Worm (Caenorhabditis elegans) whole organism, L3 larva: ENCODE data around the gene C14E2.3.

Experiments used
- aly-2 ChIP-seq: fragments of 150-350 bp; optimal IDR thresholded peaks from 2 replicates; lab custom pipeline; 2014; ENCODE audit warnings: missing biosample characterization, missing genetic modification characterization
- ama-1 ChIP-seq: fragments of 150-350 bp; optimal IDR thresholded peaks from 2 replicates; lab custom pipeline; 2018
- ceh-28 ChIP-seq: fragments of 150-350 bp; optimal IDR thresholded peaks from 2 replicates; lab custom pipeline; 2014; ENCODE audit warnings: missing biosample characterization, missing genetic modification reagents, missing genetic modification characterization
- ceh-82 ChIP-seq: fragments of 150-350 bp; optimal IDR thresholded peaks from 2 replicates; lab custom pipeline; 2014; ENCODE audit warnings: missing biosample characterization, missing genetic modification characterization
- ceh-9 ChIP-seq: sonication (generic microtip); optimal IDR thresholded peaks from 2 replicates; lab custom pipeline; 2018; ENCODE audit warnings: missing biosample characterization, missing genetic modification characterization
- daf-12 ChIP-seq: fragments of 150-350 bp; optimal IDR thresholded peaks from 2 replicates; lab custom pipeline; 2014; ENCODE audit warnings: missing biosample characterization, missing genetic modification reagents, missing genetic modification characterization
- egl-27 ChIP-seq: sonication (generic microtip); optimal IDR thresholded peaks from 4 replicates; lab custom pipeline; 2017; ENCODE audit warnings: missing biosample characterization, missing genetic modification reagents, missing genetic modification characterization
- egl-5 ChIP-seq: fragments of 150-350 bp; optimal IDR thresholded peaks from 2 replicates; lab custom pipeline; 2017; ENCODE audit warnings: missing biosample characterization, missing genetic modification reagents, missing genetic modification characterization, inconsistent platforms
- elt-1 ChIP-seq: fragments of 150-350 bp; optimal IDR thresholded peaks from 2 replicates; lab custom pipeline; 2014; ENCODE audit warnings: missing biosample characterization, missing genetic modification characterization
- elt-2 ChIP-seq: sonication (generic microtip); optimal IDR thresholded peaks from 2 replicates; lab custom pipeline; 2016; ENCODE audit warnings: missing genetic modification reagents, mild to moderate bottlenecking, missing genetic modification characterization, missing compliant biosample characterization
- elt-3 ChIP-seq, 3 experiments: fragments of 150-350 bp in 1 of 3; sonication (generic microtip) in 2 of 3; optimal IDR thresholded peaks; 2 replicates in 2 of 3; 4 replicates in 1 of 3; lab custom pipeline; 2014 to 2017; ENCODE audit warnings: missing biosample characterization in 3 of 3, missing genetic modification characterization in 3 of 3
- fkh-10 ChIP-seq: sonication (generic microtip); optimal IDR thresholded peaks from 2 replicates; lab custom pipeline; 2017; ENCODE audit warnings: missing biosample characterization, missing genetic modification reagents, missing genetic modification characterization
- fos-1 ChIP-seq: fragments of 150-350 bp; optimal IDR thresholded peaks from 2 replicates; lab custom pipeline; 2014; ENCODE audit warnings: missing biosample characterization, missing genetic modification characterization
- hmg-11 ChIP-seq: sonication (generic microtip); optimal IDR thresholded peaks from 2 replicates; lab custom pipeline; 2016; ENCODE audit warnings: missing genetic modification characterization, missing compliant biosample characterization
- jun-1 ChIP-seq: fragments of 150-350 bp; optimal IDR thresholded peaks from 2 replicates; lab custom pipeline; 2014; ENCODE audit warnings: missing biosample characterization, missing genetic modification reagents, missing genetic modification characterization
- lin-15B ChIP-seq: fragments of 150-350 bp; optimal IDR thresholded peaks from 2 replicates; lab custom pipeline; 2014; ENCODE audit warnings: missing biosample characterization, missing genetic modification characterization
- lin-39 ChIP-seq: fragments of 150-350 bp; optimal IDR thresholded peaks from 2 replicates; lab custom pipeline; 2018; ENCODE audit warnings: missing biosample characterization, missing genetic modification reagents, missing genetic modification characterization
- lsy-12 ChIP-seq: sonication (generic microtip); optimal IDR thresholded peaks from 2 replicates; lab custom pipeline; 2016; ENCODE audit warnings: mild to moderate bottlenecking, missing genetic modification characterization, missing compliant biosample characterization
- mdl-1 ChIP-seq: fragments of 150-350 bp; optimal IDR thresholded peaks from 2 replicates; lab custom pipeline; 2014; ENCODE audit warnings: missing biosample characterization, missing genetic modification characterization
- mml-1 ChIP-seq: fragments of 150-350 bp; sonication (generic microtip); optimal IDR thresholded peaks from 3 replicates; lab custom pipeline; 2014; ENCODE audit warnings: missing biosample characterization, missing genetic modification characterization
- nfya-1 ChIP-seq: sonication (generic microtip); optimal IDR thresholded peaks from 2 replicates; lab custom pipeline; 2017; ENCODE audit warnings: missing genetic modification characterization, mild to moderate bottlenecking, missing compliant biosample characterization, antibody characterized with exemption, moderate library complexity; ENCODE audit not compliant: insufficient read depth
- nhr-12 ChIP-seq: fragments of 150-350 bp; optimal IDR thresholded peaks from 2 replicates; lab custom pipeline; 2014; ENCODE audit warnings: missing biosample characterization, missing genetic modification characterization
- nhr-23 ChIP-seq: fragments of 150-350 bp; optimal IDR thresholded peaks from 2 replicates; lab custom pipeline; 2014; ENCODE audit warnings: missing biosample characterization, missing genetic modification reagents, missing genetic modification characterization
- nhr-237 ChIP-seq: fragments of 150-350 bp; optimal IDR thresholded peaks from 2 replicates; lab custom pipeline; 2014; ENCODE audit warnings: missing biosample characterization, missing genetic modification characterization
- nhr-25 ChIP-seq: sonication (generic microtip); optimal IDR thresholded peaks from 2 replicates; lab custom pipeline; 2017; ENCODE audit warnings: missing biosample characterization, missing genetic modification characterization
- nhr-28 ChIP-seq: fragments of 150-350 bp; optimal IDR thresholded peaks from 2 replicates; lab custom pipeline; 2014; ENCODE audit warnings: missing biosample characterization, missing genetic modification characterization
- nhr-76 ChIP-seq: fragments of 150-350 bp; sonication (generic microtip); optimal IDR thresholded peaks from 5 replicates; lab custom pipeline; 2014; ENCODE audit warnings: missing biosample characterization, missing genetic modification characterization
- nhr-77 ChIP-seq: fragments of 150-350 bp; optimal IDR thresholded peaks from 2 replicates; lab custom pipeline; 2014; ENCODE audit warnings: missing biosample characterization, missing genetic modification characterization
- pha-4 ChIP-seq: fragments of 150-350 bp; optimal IDR thresholded peaks from 2 replicates; lab custom pipeline; 2014; ENCODE audit warnings: missing biosample characterization, missing genetic modification reagents, missing genetic modification characterization
- sea-2 ChIP-seq: fragments of 150-350 bp; sonication (generic microtip); optimal IDR thresholded peaks from 4 replicates; lab custom pipeline; 2014; ENCODE audit warnings: missing biosample characterization, missing genetic modification reagents, missing genetic modification characterization
- skn-1 ChIP-seq: fragments of 150-350 bp; optimal IDR thresholded peaks from 2 replicates; lab custom pipeline; 2014; ENCODE audit warnings: missing biosample characterization, missing genetic modification characterization
- snpc-4 ChIP-seq: fragments of 150-350 bp; optimal IDR thresholded peaks from 2 replicates; lab custom pipeline; 2014; ENCODE audit warnings: missing biosample characterization, missing genetic modification characterization
- unc-39 ChIP-seq: sonication (generic microtip); optimal IDR thresholded peaks from 4 replicates; lab custom pipeline; 2017; ENCODE audit warnings: missing biosample characterization, missing genetic modification characterization
- unc-62 ChIP-seq: fragments of 150-350 bp; sonication (generic microtip); optimal IDR thresholded peaks from 4 replicates; lab custom pipeline; 2014; ENCODE audit warnings: missing biosample characterization, missing genetic modification reagents, missing genetic modification characterization
- ztf-4 ChIP-seq: fragments of 150-350 bp; optimal IDR thresholded peaks from 2 replicates; lab custom pipeline; 2014; ENCODE audit warnings: missing biosample characterization, missing genetic modification characterization

The C14E2.3 gene

DNA sequence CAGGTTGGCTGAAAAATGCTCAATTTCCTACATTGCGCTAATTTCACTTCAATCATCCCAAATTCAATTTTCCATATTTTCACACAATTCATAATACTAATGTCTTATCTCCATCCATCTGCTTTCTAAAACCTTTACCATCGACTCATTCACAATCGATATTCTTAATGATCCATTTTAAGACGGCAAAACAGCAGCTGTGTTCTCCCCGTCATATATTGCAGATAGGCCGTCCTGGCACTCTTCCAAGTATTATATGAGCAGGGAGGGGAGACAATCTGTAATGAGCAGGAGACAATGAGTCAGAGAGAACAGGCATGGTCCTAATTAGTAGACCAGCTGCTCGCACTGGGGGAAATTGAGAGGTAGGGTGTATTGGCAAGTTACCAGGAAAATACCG lies 46.4 kb upstream of the C14E2.3 start:
- no peak for TF ChIP-seq ama-1 (lab: Kevin White, UChicago)
- TF ChIP-seq unc-39 (tag; lab: Kevin White, UChicago): no peak
- TF ChIP-seq skn-1 (tag; lab: Kevin White, UChicago): no peak
- no peak for TF ChIP-seq unc-62 (GFP tag; lab: Kevin White, UChicago)
- TF ChIP-seq aly-2 (tag; lab: Kevin White, UChicago): no peak
- no peak for TF ChIP-seq egl-5
- TF ChIP-seq mml-1 (tag; lab: Kevin White, UChicago): no peak
- TF ChIP-seq nhr-25 (tag; lab: Kevin White, UChicago): no peak
- no peak for TF ChIP-seq nhr-77 (tag; lab: Kevin White, UChicago)
- no peak for TF ChIP-seq ceh-9 (tag; lab: Kevin White, UChicago)
- no peak for TF ChIP-seq daf-12 (tag; lab: Kevin White, UChicago)
- TF ChIP-seq elt-3 (tag; optimal IDR thresholded peaks at IDR 0.05; lab: Kevin White, UChicago): no peak
- TF ChIP-seq nhr-237 (tag; lab: Kevin White, UChicago): no peak
- no peak for TF ChIP-seq lin-15B (tag; lab: Kevin White, UChicago)
- TF ChIP-seq nhr-28 (tag; lab: Kevin White, UChicago): no peak
- no peak for TF ChIP-seq fos-1 (tag; lab: Kevin White, UChicago)
- TF ChIP-seq ceh-28 (tag; lab: Kevin White, UChicago): no peak

DNA sequence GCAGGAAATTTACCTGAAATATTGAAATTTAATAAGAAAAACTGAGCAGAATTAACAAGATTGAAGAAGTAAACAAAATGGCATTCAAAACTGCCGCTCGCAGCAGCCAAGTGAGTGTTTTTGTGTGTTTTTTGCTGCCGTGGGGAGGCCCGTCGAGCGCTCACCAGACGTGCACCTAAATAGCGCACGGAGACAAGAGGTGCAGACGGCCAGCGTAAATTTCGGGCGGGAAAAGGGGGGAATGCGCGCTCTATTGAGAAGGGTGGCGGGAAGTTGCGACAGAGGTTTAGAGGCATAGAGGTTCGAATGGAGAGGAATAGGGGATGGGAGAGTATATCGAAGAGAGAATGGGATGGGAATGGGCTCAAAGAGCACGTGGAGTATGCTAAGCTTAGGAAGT lies 44.8 kb upstream of the C14E2.3 start, which contains the start of gene ceh-39:
TSS of gene ceh-39 (minus strand) at position 13 of the 400 bp plus-strand sequence.
- TF ChIP-seq elt-1 (tag; lab: Kevin White, UChicago): peak; percentile 2
- peak; percentile 88 for TF ChIP-seq lin-15B (tag; lab: Kevin White, UChicago)
- TF ChIP-seq lin-39 (tag; lab: Kevin White, UChicago): peak; percentile 72
- TF ChIP-seq ceh-82 (tag; lab: Kevin White, UChicago): no peak
- peak; percentile 78 for TF ChIP-seq nfya-1
- no peak for TF ChIP-seq nhr-76 (tag; lab: Kevin White, UChicago)
- TF ChIP-seq egl-5: peak; percentile 26
- no peak for TF ChIP-seq sea-2 (GFP tag; lab: Kevin White, UChicago)
- peak; percentile 50 for TF ChIP-seq skn-1 (tag; lab: Kevin White, UChicago)
- peak; percentile 64 for TF ChIP-seq hmg-11
- TF ChIP-seq fkh-10: peak; percentile 38
- TF ChIP-seq snpc-4 (tag; lab: Kevin White, UChicago): peak; percentile 36
- no peak for TF ChIP-seq ztf-4 (tag; lab: Kevin White, UChicago)
- peak; percentile 65 for TF ChIP-seq lsy-12 (tag; lab: Kevin White, UChicago)
- TF ChIP-seq jun-1 (tag; lab: Kevin White, UChicago): peak; percentile 14
- peak; percentile 65 for TF ChIP-seq pha-4 (tag; lab: Kevin White, UChicago)
- TF ChIP-seq nhr-12: no peak

DNA sequence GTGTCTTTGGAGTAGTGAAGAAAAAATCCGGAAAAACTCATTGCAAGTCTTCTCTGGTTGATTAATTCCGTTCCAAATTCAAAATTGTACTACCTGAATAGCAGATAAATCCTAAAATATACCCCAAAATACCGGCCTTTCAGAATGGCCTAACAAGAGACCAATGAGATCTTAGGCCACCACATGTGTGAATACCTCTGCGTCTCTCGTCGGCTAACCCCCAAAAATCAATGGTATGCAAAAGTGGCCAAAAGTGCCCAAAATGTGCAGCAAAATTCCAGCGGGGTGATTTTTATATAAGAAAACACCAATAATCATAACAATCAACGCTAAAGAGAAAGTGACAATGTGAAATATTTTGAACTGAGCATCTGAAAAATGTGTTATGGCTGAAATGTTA lies 42.3 kb upstream of the C14E2.3 start, which contains the start of gene T26C11.9:
TSS of gene T26C11.9 (minus strand) at position 254 of the 400 bp plus-strand sequence.
- TF ChIP-seq nhr-23 (tag; lab: Kevin White, UChicago) (peak; percentile 22), mdl-1 (no peak), hmg-11 (peak; percentile 75), pha-4 (tag; lab: Kevin White, UChicago) (peak; percentile 45), nfya-1 (peak; percentile 52), ceh-28 (tag; lab: Kevin White, UChicago) (peak; percentile 73), elt-2 (tag; lab: Kevin White, UChicago) (no peak), lin-15B (tag; lab: Kevin White, UChicago) (peak; percentile 75), nhr-25 (tag; lab: Kevin White, UChicago) (peak; percentile 27)

DNA sequence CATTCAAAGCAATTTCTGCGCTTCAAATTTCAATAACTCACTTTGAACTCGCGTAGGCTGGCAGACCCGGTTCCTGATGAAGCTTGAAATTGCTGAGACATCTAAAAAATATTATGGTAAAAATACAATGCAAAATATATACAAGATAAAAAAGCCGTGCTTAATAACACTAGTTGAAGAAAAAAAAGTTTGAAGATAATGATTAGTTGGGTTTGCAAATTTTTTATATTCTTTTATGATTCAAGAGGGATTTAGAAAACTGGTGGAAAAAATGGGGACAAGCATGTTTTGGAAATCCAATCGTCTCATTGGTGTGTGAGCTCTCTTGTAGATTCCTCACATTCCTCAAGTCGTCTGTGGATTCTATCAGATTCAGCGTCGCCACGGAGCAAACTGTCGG lies 41.3 kb upstream of the C14E2.3 start, which contains the start of gene ceh-21:
TSS of gene ceh-21 (minus strand) at position 101 of the 400 bp plus-strand sequence.
- TF ChIP-seq egl-27 (tag; lab: Kevin White, UChicago): no peak
- TF ChIP-seq lin-39 (tag; lab: Kevin White, UChicago): no peak
- TF ChIP-seq nhr-12: no peak

DNA sequence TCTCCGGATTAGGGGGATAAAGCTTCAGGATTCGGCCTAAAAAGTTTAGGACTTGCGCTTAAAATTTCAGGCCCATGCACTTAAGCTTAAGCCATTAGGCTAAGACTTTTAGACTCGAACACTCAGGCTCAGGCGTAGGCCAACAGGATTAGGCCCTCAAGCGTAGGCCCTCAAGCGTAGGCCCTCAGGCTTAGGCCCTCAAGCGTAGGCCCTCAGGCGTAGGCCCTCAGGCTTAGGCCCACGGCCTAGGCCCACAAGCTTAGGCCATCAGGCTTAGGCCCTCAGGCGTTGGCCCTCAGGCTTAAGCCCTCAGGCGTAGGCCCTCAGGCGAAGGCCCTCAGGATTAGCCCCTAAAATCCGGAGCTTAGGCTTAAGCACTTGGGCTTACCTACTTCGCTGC lies 39.2 kb upstream of the C14E2.3 start:
- no peak for TF ChIP-seq mml-1 (tag; lab: Kevin White, UChicago)
